Worm (Caenorhabditis elegans): ENCODE measurements around the gene F39F10.2.
"Not testable (repeated sequence)": the region's sequence is repeated elsewhere in the genome, so short reads cannot be mapped to it uniquely, and the experiment has no call there.

Gene F39F10.2

DNA sequence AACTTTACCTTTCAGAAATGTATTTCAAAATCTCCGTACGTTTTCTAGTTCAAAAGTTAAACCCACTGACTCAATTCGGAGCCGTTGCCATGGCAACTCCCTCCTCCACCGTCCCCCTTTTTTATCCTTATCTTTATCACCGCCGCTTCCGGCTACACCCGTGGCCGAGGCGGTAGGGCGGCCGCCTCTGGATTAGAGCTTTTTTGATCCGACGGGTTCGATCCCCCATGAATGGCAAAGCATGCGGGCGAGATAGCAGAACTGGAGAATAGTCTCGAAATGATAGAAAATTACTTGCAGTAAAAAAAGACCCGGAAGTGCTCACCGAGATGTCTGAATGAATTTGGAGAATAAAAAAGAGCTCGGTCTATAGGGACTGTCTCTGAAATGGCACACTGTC, 910 bp upstream of the F39F10.2 start:
- TF ChIP-seq ceh-9 (tag; optimal IDR thresholded peaks at IDR 0.05), result no peak
- TF ChIP-seq elt-1 (tag; optimal IDR thresholded peaks at IDR 0.05), result no peak
- TF ChIP-seq nhr-11 (tag; optimal IDR thresholded peaks at IDR 0.05), result no peak
- no peak for TF ChIP-seq ZK546.5 (tag; optimal IDR thresholded peaks at IDR 0.05)

DNA sequence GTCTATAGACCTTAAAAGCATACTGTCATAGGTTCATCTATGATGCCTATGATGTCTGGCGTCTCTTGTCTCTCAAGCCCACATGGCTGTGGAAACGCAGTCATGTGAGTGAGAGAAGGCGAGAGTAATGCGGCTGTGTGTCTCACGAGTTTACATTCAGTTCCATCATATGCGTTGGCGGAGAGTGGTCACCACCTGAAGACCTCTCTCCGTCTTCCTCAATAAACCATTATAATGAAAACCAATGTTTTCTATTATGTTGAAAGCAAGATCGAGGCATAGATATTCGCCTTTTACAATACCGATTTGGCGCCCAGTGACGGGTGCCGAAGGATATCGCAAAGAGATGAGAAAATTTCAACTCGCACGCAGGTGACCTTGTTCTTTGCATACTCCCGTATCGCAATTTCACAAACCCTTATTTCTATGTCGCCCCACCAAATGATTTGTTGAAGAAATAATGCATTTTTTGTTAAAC, 7.3 kb downstream of the F39F10.2 start:
- TF ChIP-seq elt-2 (tag; optimal IDR thresholded peaks at IDR 0.05) (peak; percentile 9), elt-1 (tag; optimal IDR thresholded peaks at IDR 0.05) (peak; percentile 20), nhr-23 (tag; optimal IDR thresholded peaks at IDR 0.05) (peak; percentile 25), nfya-1 (tag; optimal IDR thresholded peaks at IDR 0.05; ENCODE audit: insufficient read depth) (peak; percentile 43), nhr-25 (tag; optimal IDR thresholded peaks at IDR 0.05) (peak; percentile 72)

DNA sequence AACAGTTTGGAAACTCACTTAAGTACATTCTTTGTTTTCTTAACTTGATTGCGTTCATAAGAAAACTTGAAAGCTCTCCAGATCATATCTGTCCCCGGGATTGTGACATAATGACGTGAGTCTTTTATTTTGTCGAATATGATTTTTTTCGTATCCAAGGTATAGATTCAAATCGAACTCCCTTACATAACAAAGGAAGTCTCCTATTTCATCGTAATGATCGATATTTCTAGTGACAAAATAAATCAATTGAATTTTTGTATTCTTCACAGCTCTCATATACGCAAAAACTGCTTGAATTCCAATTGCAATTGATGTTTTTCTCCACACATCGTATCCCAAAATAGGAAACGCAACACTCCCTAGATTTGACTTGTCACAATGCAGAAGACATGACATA, 8.0 kb downstream of the F39F10.2 start:
- TF ChIP-seq nhr-11 (tag; optimal IDR thresholded peaks at IDR 0.05) (no peak), ceh-16 (tag; optimal IDR thresholded peaks at IDR 0.05) (no peak), snpc-4 (tag; optimal IDR thresholded peaks at IDR 0.05) (no peak), ceh-28 (tag; optimal IDR thresholded peaks at IDR 0.05) (no peak), fkh-2 (tag; optimal IDR thresholded peaks at IDR 0.05) (no peak), mdl-1 (tag; optimal IDR thresholded peaks at IDR 0.05) (no peak), elt-1 (tag; optimal IDR thresholded peaks at IDR 0.05) (no peak), unc-62 (GFP tag; optimal IDR thresholded peaks at IDR 0.05) (no peak), daf-12 (tag; optimal IDR thresholded peaks at IDR 0.05) (no peak), nhr-67 (tag; optimal IDR thresholded peaks at IDR 0.05) (no peak), aly-2 (tag; optimal IDR thresholded peaks at IDR 0.05) (no peak), ama-1 (optimal IDR thresholded peaks at IDR 0.05) (no peak), elt-2 (tag; optimal IDR thresholded peaks at IDR 0.05) (no peak), nhr-237 (tag; optimal IDR thresholded peaks at IDR 0.05) (no peak), nhr-28 (tag; optimal IDR thresholded peaks at IDR 0.05) (no peak), mml-1 (tag; optimal IDR thresholded peaks at IDR 0.05) (no peak), ZK546.5 (tag; optimal IDR thresholded peaks at IDR 0.05) (no peak), tbx-2 (tag; optimal IDR thresholded peaks at IDR 0.05) (no peak)

ce11 chrX:16903619-16904018, 8.9 kb downstream of the F39F10.2 start, which contains the start of gene F39F10.4:
F39F10.4 (minus strand) TSS chrX:16903719.
- TF ChIP-seq nhr-23 (tag; optimal IDR thresholded peaks at IDR 0.05) (no peak), elt-3 (tag; optimal IDR thresholded peaks at IDR 0.05) (no peak), lin-39 (tag; optimal IDR thresholded peaks at IDR 0.05) (no peak), jun-1 (tag; optimal IDR thresholded peaks at IDR 0.05) (no peak), nhr-28 (tag; optimal IDR thresholded peaks at IDR 0.05) (no peak), nhr-12 (tag; optimal IDR thresholded peaks at IDR 0.05) (no peak), ceh-9 (tag; optimal IDR thresholded peaks at IDR 0.05) (no peak), snpc-4 (tag; optimal IDR thresholded peaks at IDR 0.05) (no peak), egl-27 (tag; optimal IDR thresholded peaks at IDR 0.05) (no peak), ama-1 (optimal IDR thresholded peaks at IDR 0.05) (no peak), ceh-28 (tag; optimal IDR thresholded peaks at IDR 0.05) (no peak), zag-1 (tag; optimal IDR thresholded peaks at IDR 0.05) (no peak), aly-2 (tag; optimal IDR thresholded peaks at IDR 0.05) (no peak), nhr-77 (tag; optimal IDR thresholded peaks at IDR 0.05) (no peak), fkh-2 (tag; optimal IDR thresholded peaks at IDR 0.05) (no peak), unc-62 (GFP tag; optimal IDR thresholded peaks at IDR 0.05) (no peak)

DNA sequence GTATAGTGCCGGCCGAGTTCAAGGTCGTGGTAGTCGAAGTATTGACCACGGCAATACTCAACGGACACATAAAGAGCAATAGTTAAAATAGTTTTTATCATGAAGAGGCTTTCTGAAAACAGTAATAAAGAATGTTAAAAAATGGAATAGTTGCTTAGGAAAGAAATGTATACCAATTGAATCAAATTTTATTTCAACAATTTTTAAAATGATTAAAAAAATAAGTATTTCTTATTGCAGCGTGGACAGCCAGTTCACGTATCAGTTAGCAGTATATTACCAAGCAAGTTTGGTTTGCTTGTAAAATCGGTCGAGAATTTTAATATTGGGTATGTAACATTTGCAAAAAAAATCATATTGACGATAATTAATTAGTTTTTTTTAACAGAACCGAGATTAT, 19.0 kb downstream of the F39F10.2 start, which contains the start of gene F39F10.5:
TSS of gene F39F10.5 (minus strand) at position 101 of the 400 bp plus-strand sequence.
- not testable (repeated sequence) for TF ChIP-seq nfya-1 (tag; optimal IDR thresholded peaks at IDR 0.05; ENCODE audit: insufficient read depth); mdl-1 (tag; optimal IDR thresholded peaks at IDR 0.05); lin-15B (tag; optimal IDR thresholded peaks at IDR 0.05)

DNA sequence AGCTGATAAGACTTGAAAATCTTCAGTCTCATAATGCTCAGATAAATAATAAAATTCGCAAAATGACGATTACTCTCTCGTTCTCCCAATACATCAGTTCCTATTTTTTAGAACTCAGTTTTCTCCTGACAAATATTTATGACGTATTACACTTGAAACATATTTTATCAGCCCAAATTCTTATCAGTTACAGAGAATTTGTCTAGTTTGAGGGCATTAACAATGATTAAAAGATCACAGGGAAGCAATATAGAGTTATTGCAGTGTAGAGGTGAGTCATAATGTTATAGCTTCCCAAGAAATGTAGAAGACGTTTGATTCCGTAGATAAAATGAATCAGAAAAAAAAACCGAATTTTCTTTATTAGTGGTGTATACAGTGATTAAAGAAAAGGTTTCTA, 24.8 kb downstream of the F39F10.2 start:
- TF ChIP-seq daf-12 (tag; optimal IDR thresholded peaks at IDR 0.05) (no peak), pqm-1 (tag; optimal IDR thresholded peaks at IDR 0.05) (peak; percentile 40), elt-2 (tag; optimal IDR thresholded peaks at IDR 0.05) (peak; percentile 68)

Measured in whole organism, L3 larva.